Fruit fly (Drosophila melanogaster) whole organism, embryonic: Measurements from ENCODE around the gene CG4462.

Experiments
- BEAF-32 ChIP-seq: fragments of 200-800 bp; sonication (Bioruptor generic); optimal IDR thresholded peaks from 3 replicates; lab custom pipeline; 2017; ENCODE audit warnings: missing biosample characterization, missing genetic modification characterization, mild to moderate bottlenecking, moderate library complexity, missing genetic modification reagents
- BtbVII ChIP-seq: fragments of 200-800 bp; sonication (Bioruptor generic); optimal IDR thresholded peaks from 3 replicates; lab custom pipeline; 2017; ENCODE audit warnings: missing biosample characterization, mild to moderate bottlenecking, missing genetic modification characterization
- CG10979 ChIP-seq: fragments of 200-800 bp; sonication (Bioruptor generic); optimal IDR thresholded peaks from 2 replicates; lab custom pipeline; 2018; ENCODE audit warnings: missing biosample characterization, mild to moderate bottlenecking, missing genetic modification characterization, moderate library complexity
- CG12071 ChIP-seq: fragments of 200-800 bp; sonication (Bioruptor generic); optimal IDR thresholded peaks from 3 replicates; lab custom pipeline; 2018; ENCODE audit warnings: missing biosample characterization, mild to moderate bottlenecking, missing genetic modification characterization
- CG12659 ChIP-seq: fragments of 200-800 bp; sonication (Bioruptor generic); optimal IDR thresholded peaks from 3 replicates; lab custom pipeline; 2017; ENCODE audit warnings: mild to moderate bottlenecking, missing biosample characterization, missing genetic modification reagents, missing genetic modification characterization
- CG15269 ChIP-seq: fragments of 200-800 bp; sonication (Bioruptor generic); optimal IDR thresholded peaks from 2 replicates; lab custom pipeline; 2018; ENCODE audit warnings: missing biosample characterization, mild to moderate bottlenecking, missing genetic modification characterization, moderate library complexity
- CG1647 ChIP-seq: fragments of 200-800 bp; sonication (Bioruptor generic); optimal IDR thresholded peaks from 3 replicates; lab custom pipeline; 2016; ENCODE audit warnings: missing biosample characterization, missing genetic modification characterization
- CG2129 ChIP-seq: fragments of 200-800 bp; sonication (Bioruptor generic); IDR thresholded peaks from 2 replicates; pipeline ENCODE4 v1.3.6; 2022; ENCODE audit warnings: missing biosample characterization, missing genetic modification characterization; ENCODE audit not compliant: partially characterized antibody
- CG31224 ChIP-seq: fragments of 200-800 bp; sonication (Bioruptor generic); IDR thresholded peaks from 2 replicates; pipeline ENCODE4 v1.3.6; 2022; ENCODE audit warnings: missing biosample characterization, missing genetic modification characterization
- CG3281 ChIP-seq: fragments of 200-800 bp; sonication (Bioruptor generic); optimal IDR thresholded peaks from 3 replicates; lab custom pipeline; 2017; ENCODE audit warnings: missing biosample characterization, mild to moderate bottlenecking, missing genetic modification characterization
- CG33213 ChIP-seq: fragments of 200-800 bp; sonication (Bioruptor generic); optimal IDR thresholded peaks from 3 replicates; lab custom pipeline; 2016; ENCODE audit warnings: missing biosample characterization, missing genetic modification characterization
- CG34376 ChIP-seq: fragments of 200-800 bp; sonication (Bioruptor generic); optimal IDR thresholded peaks from 2 replicates; lab custom pipeline; 2018; ENCODE audit warnings: missing biosample characterization, mild to moderate bottlenecking, missing genetic modification characterization
- CG3995 ChIP-seq: fragments of 200-800 bp; sonication (Bioruptor generic); optimal IDR thresholded peaks from 3 replicates; lab custom pipeline; 2016; ENCODE audit warnings: missing biosample characterization, missing genetic modification characterization
- CG4360 ChIP-seq: fragments of 200-800 bp; sonication (Bioruptor generic); IDR thresholded peaks from 2 replicates; pipeline ENCODE4 v1.3.6; 2022; ENCODE audit warnings: missing biosample characterization, missing genetic modification characterization
- CG7372 ChIP-seq: fragments of 200-800 bp; sonication (Bioruptor generic); IDR thresholded peaks from 2 replicates; pipeline ENCODE4 v1.3.6; 2022; ENCODE audit warnings: missing biosample characterization, missing genetic modification characterization
- CG8290 ChIP-seq, 3 experiments: fragments of 200-800 bp; sonication (Bioruptor generic); optimal IDR thresholded peaks; 2 replicates each; lab custom pipeline; 2016 to 2019; ENCODE audit warnings: missing biosample characterization in 3 of 3, missing genetic modification characterization in 3 of 3, mild to moderate bottlenecking in 2 of 3, moderate library complexity in 1 of 3
- CG8478 ChIP-seq: fragments of >200 bp; optimal IDR thresholded peaks from 2 replicates; lab custom pipeline; 2018
- CG8924 ChIP-seq: fragments of 200-800 bp; optimal IDR thresholded peaks from 3 replicates; lab custom pipeline; 2019; ENCODE audit warnings: missing biosample characterization, mild to moderate bottlenecking, missing genetic modification characterization, moderate library complexity
- Gsc ChIP-seq: fragments of 200-800 bp; sonication (Bioruptor generic); IDR thresholded peaks from 2 replicates; pipeline ENCODE4 v1.3.6; 2022; ENCODE audit warnings: missing biosample characterization, missing genetic modification characterization
- Hr51 ChIP-seq, 2 experiments: fragments of 200-800 bp; sonication (Bioruptor generic); optimal IDR thresholded peaks; 2 replicates in 1 of 2; 3 replicates in 1 of 2; lab custom pipeline; 2016 to 2018; ENCODE audit warnings: missing biosample characterization in 2 of 2, missing genetic modification characterization in 2 of 2, mild to moderate bottlenecking in 1 of 2, moderate library complexity in 1 of 2
- NC2α ChIP-seq: fragments of 200-800 bp; sonication (Bioruptor generic); optimal IDR thresholded peaks from 2 replicates; lab custom pipeline; 2016; ENCODE audit warnings: missing biosample characterization, missing genetic modification characterization
- Sox102F ChIP-seq: fragments of 200-800 bp; sonication (Bioruptor generic); optimal IDR thresholded peaks from 2 replicates; lab custom pipeline; 2018; ENCODE audit warnings: missing biosample characterization, mild to moderate bottlenecking, missing genetic modification characterization, moderate library complexity
- Ssrp ChIP-seq: fragments of 200-800 bp; sonication (Bioruptor generic); optimal IDR thresholded peaks from 2 replicates; lab custom pipeline; 2018; ENCODE audit warnings: missing biosample characterization, mild to moderate bottlenecking, missing genetic modification characterization, moderate library complexity
- Stat92E ChIP-seq, 3 experiments: fragments of >200 bp in 2 of 3; fragments of 200-800 bp in 1 of 3; sonication (Bioruptor generic) in 1 of 3; optimal IDR thresholded peaks; 2 replicates each; lab custom pipeline; 2017 to 2019; ENCODE audit warnings: missing biosample characterization in 3 of 3, missing genetic modification characterization in 3 of 3, mild to moderate bottlenecking in 1 of 3, moderate library complexity in 1 of 3
- Taf1 ChIP-seq: fragments of 200-800 bp; sonication (Bioruptor generic); IDR thresholded peaks from 2 replicates; pipeline ENCODE4 v1.3.6; 2022; ENCODE audit warnings: missing biosample characterization, missing genetic modification characterization
- YL-1 ChIP-seq: fragments of 200-800 bp; sonication (Bioruptor generic); optimal IDR thresholded peaks from 3 replicates; lab custom pipeline; 2017; ENCODE audit warnings: missing biosample characterization, mild to moderate bottlenecking, missing genetic modification characterization
- ac ChIP-seq: fragments of 200-800 bp; sonication (Bioruptor generic); optimal IDR thresholded peaks from 3 replicates; lab custom pipeline; 2017; ENCODE audit warnings: missing biosample characterization, mild to moderate bottlenecking, missing genetic modification characterization
- br ChIP-seq: fragments of >200 bp; optimal IDR thresholded peaks from 2 replicates; lab custom pipeline; 2017
- danr ChIP-seq: fragments of 200-800 bp; sonication (Bioruptor generic); IDR thresholded peaks from 2 replicates; pipeline ENCODE4 v1.3.6; 2022; ENCODE audit warnings: missing biosample characterization, missing genetic modification characterization
- dimm ChIP-seq: fragments of 200-800 bp; sonication (Bioruptor generic); IDR thresholded peaks from 2 replicates; pipeline ENCODE4 v1.3.6; 2022; ENCODE audit warnings: missing biosample characterization, missing genetic modification characterization
- ems ChIP-seq: fragments of 200-800 bp; sonication (Bioruptor generic); optimal IDR thresholded peaks from 3 replicates; lab custom pipeline; 2016; ENCODE audit warnings: missing biosample characterization, missing genetic modification characterization
- ewg ChIP-seq: fragments of 200-800 bp; sonication (Bioruptor generic); optimal IDR thresholded peaks from 3 replicates; lab custom pipeline; 2017; ENCODE audit warnings: mild to moderate bottlenecking, missing biosample characterization, missing genetic modification reagents, missing genetic modification characterization
- gce ChIP-seq: fragments of 200-800 bp; sonication (Bioruptor generic); IDR thresholded peaks from 3 replicates; pipeline ENCODE4 v1.3.6; 2022; ENCODE audit warnings: missing biosample characterization, missing genetic modification characterization
- grau ChIP-seq: fragments of 200-800 bp; optimal IDR thresholded peaks from 3 replicates; lab custom pipeline; 2019; ENCODE audit warnings: missing biosample characterization, mild to moderate bottlenecking, missing genetic modification characterization, moderate library complexity
- gsb-n ChIP-seq: fragments of 200-800 bp; sonication (Bioruptor generic); optimal IDR thresholded peaks from 3 replicates; lab custom pipeline; 2018; ENCODE audit warnings: missing biosample characterization, mild to moderate bottlenecking, missing genetic modification characterization
- insv ChIP-seq, 2 experiments: fragments of 200-800 bp; sonication (Bioruptor generic); optimal IDR thresholded peaks; 3 replicates each; lab custom pipeline; 2016 to 2018; ENCODE audit warnings: missing biosample characterization in 2 of 2, missing genetic modification characterization in 2 of 2
- inv ChIP-seq: fragments of 200-800 bp; sonication (Bioruptor generic); IDR thresholded peaks from 2 replicates; pipeline ENCODE4 v1.3.6; 2022; ENCODE audit warnings: missing biosample characterization, missing genetic modification characterization; ENCODE audit not compliant: partially characterized antibody
- jing ChIP-seq: fragments of 200-800 bp; sonication (Bioruptor generic); optimal IDR thresholded peaks from 2 replicates; lab custom pipeline; 2018; ENCODE audit warnings: missing biosample characterization, mild to moderate bottlenecking, missing genetic modification characterization
- kah ChIP-seq: fragments of 200-800 bp; sonication (Bioruptor generic); optimal IDR thresholded peaks from 2 replicates; lab custom pipeline; 2018; ENCODE audit warnings: missing biosample characterization, mild to moderate bottlenecking, missing genetic modification characterization
- onecut ChIP-seq: fragments of 200-800 bp; sonication (Bioruptor generic); IDR thresholded peaks from 2 replicates; pipeline ENCODE4 v1.3.6; 2022; ENCODE audit warnings: missing biosample characterization, missing genetic modification characterization
- otp ChIP-seq: fragments of 200-800 bp; sonication (Bioruptor generic); IDR thresholded peaks from 3 replicates; pipeline ENCODE4, ENCODE4 v1.3.6; 2022; ENCODE audit warnings: missing biosample characterization, missing genetic modification characterization
- pan ChIP-seq, 4 experiments: fragments of >200 bp in 3 of 4; fragments of 200-800 bp in 1 of 4; sonication (Bioruptor generic) in 1 of 4; optimal IDR thresholded peaks in 3 of 4; IDR thresholded peaks in 1 of 4; 2 replicates each; pipeline versions ENCODE4 v1.3.6 to Lab custom; 2017 to 2022; ENCODE audit warnings: missing biosample characterization in 2 of 4, missing genetic modification characterization in 2 of 4, mixed read lengths in 1 of 4
- prd ChIP-seq, 3 experiments: fragments of >200 bp in 2 of 3; fragments of 200-800 bp in 1 of 3; sonication (Bioruptor generic) in 1 of 3; optimal IDR thresholded peaks in 2 of 3; IDR thresholded peaks in 1 of 3; 2 replicates in 2 of 3; 3 replicates in 1 of 3; pipeline versions ENCODE4 v1.3.6 to Lab custom; 2017 to 2022; ENCODE audit warnings: missing biosample characterization in 1 of 3, missing genetic modification characterization in 1 of 3
- run ChIP-seq: fragments of 200-800 bp; sonication (Bioruptor generic); optimal IDR thresholded peaks from 3 replicates; lab custom pipeline; 2018; ENCODE audit warnings: missing biosample characterization, mild to moderate bottlenecking, missing genetic modification characterization
- trem ChIP-seq: fragments of 200-800 bp; optimal IDR thresholded peaks from 3 replicates; lab custom pipeline; 2019; ENCODE audit warnings: missing biosample characterization, mild to moderate bottlenecking, missing genetic modification characterization, moderate library complexity
- trh ChIP-seq: fragments of 200-800 bp; sonication (Bioruptor generic); optimal IDR thresholded peaks from 2 replicates; lab custom pipeline; 2016; ENCODE audit warnings: missing biosample characterization, missing genetic modification characterization
- unc-4 ChIP-seq: fragments of 200-800 bp; sonication (Bioruptor generic); IDR thresholded peaks from 2 replicates; pipeline ENCODE4 v1.3.6; 2022; ENCODE audit warnings: missing biosample characterization, missing genetic modification characterization; ENCODE audit not compliant: partially characterized antibody
- wdn ChIP-seq: fragments of 200-800 bp; sonication (Bioruptor generic); IDR thresholded peaks from 2 replicates; pipeline ENCODE4 v1.3.6; 2022; ENCODE audit warnings: missing biosample characterization, missing genetic modification characterization

Gene CG4462

dm6 chr3R:19905932-19906439, 19.2 kb downstream of the CG4462 start (continued):
- TF ChIP-seq gsb-n (peak; percentile 23), CG12659 (GFP tag; lab: Kevin White, UChicago) (peak; percentile 80), CG12071 (GFP tag; lab: Kevin White, UChicago) (peak; percentile 78), Hr51 (GFP tag; optimal IDR thresholded peaks at IDR 0.05; lab: Kevin White, UChicago) (peak; percentile 72 to 85), CG8290 (GFP tag; optimal IDR thresholded peaks at IDR 0.05; lab: Kevin White, UChicago) (no peak), CG8290 (tag; optimal IDR thresholded peaks at IDR 0.05; lab: Kevin White, UChicago) (peak in 1 of 2 experiments; percentile 97), run (tag; lab: Kevin White, UChicago) (no peak), CG3995 (GFP tag; lab: Kevin White, UChicago) (peak; percentile 44), CG8924 (tag; lab: Kevin White, UChicago) (peak; percentile 70), Taf1 (peak; percentile 83), Sox102F (GFP tag; lab: Kevin White, UChicago) (peak; percentile 81), CG1647 (GFP tag; lab: Kevin White, UChicago) (peak; percentile 75), CG15269 (tag; lab: Kevin White, UChicago) (peak; percentile 83), prd (optimal IDR thresholded peaks at IDR 0.05; lab: Kevin White, UChicago) (no peak), prd (GFP tag; IDR thresholded peaks at IDR 0.05; lab: Robert Waterston, UW) (peak; percentile 85), trem (tag; lab: Kevin White, UChicago) (peak; percentile 36), grau (peak; percentile 84), kah (GFP tag; lab: Kevin White, UChicago) (peak; percentile 15), CG31224 (GFP tag; lab: Robert Waterston, UW) (peak; percentile 80), CG2129 (GFP tag; lab: Robert Waterston, UW) (no peak), ac (GFP tag; lab: Kevin White, UChicago) (peak; percentile 21), inv (no peak), danr (GFP tag; lab: Robert Waterston, UW) (peak; percentile 82), YL-1 (GFP tag; lab: Kevin White, UChicago) (peak; percentile 39), ewg (GFP tag; lab: Kevin White, UChicago) (peak; percentile 68), unc-4 (GFP tag; lab: Robert Waterston, UW) (no peak), Ssrp (tag; lab: Kevin White, UChicago) (peak; percentile 64), onecut (GFP tag; lab: Robert Waterston, UW) (peak; percentile 59), jing (GFP tag; lab: Kevin White, UChicago) (peak; percentile 63), CG7372 (GFP tag; lab: Robert Waterston, UW) (peak; percentile 44; the same call in 1 of the 2 replicates), otp (GFP tag; lab: Robert Waterston, UW) (peak; percentile 72; the same call in 1 of the 3 replicates), BEAF-32 (GFP tag; lab: Kevin White, UChicago) (peak; percentile 20), CG3281 (GFP tag; lab: Kevin White, UChicago) (peak; percentile 79), CG33213 (GFP tag; lab: Kevin White, UChicago) (peak; percentile 7), pan (optimal IDR thresholded peaks at IDR 0.05; lab: Kevin White, UChicago) (no peak), pan (GFP tag; optimal IDR thresholded peaks at IDR 0.05 in 1 of 2, IDR thresholded peaks at IDR 0.05 in 1 of 2) (peak in 1 of 2 experiments; percentile 90), CG34376 (GFP tag; lab: Kevin White, UChicago) (peak; percentile 44), CG10979 (tag; lab: Kevin White, UChicago) (peak; percentile 62), Gsc (GFP tag; lab: Robert Waterston, UW) (peak; percentile 72), BtbVII (GFP tag; lab: Kevin White, UChicago) (peak; percentile 80), CG4360 (GFP tag; lab: Robert Waterston, UW) (no peak), CG8478 (lab: Kevin White, UChicago) (no peak), trh (GFP tag; lab: Kevin White, UChicago) (no peak), NC2α (peak; percentile 28), gce (GFP tag; lab: Robert Waterston, UW) (peak; percentile 69; the same call in 1 of the 3 replicates), insv (GFP tag; optimal IDR thresholded peaks at IDR 0.05; lab: Kevin White, UChicago) (no peak), ems (GFP tag; lab: Kevin White, UChicago) (peak; percentile 79), dimm (GFP tag; lab: Robert Waterston, UW) (peak; percentile 31; the same call in 1 of the 2 replicates), Stat92E (GFP tag; optimal IDR thresholded peaks at IDR 0.05; lab: Kevin White, UChicago) (no peak), wdn (GFP tag; lab: Robert Waterston, UW) (peak; percentile 79), br (lab: Kevin White, UChicago) (no peak)
